Worm (Caenorhabditis elegans) whole organism, L4 larva: ENCODE measurements around the gene C18D11.1.
A peak's percentile ranks its signal among the peaks of the same experiment; 100 is the strongest.

Experiments
- D1046.2 ChIP-seq: fragments of 200-800 bp; sonication (Bioruptor generic); IDR thresholded peaks from 2 replicates; pipeline ENCODE4 v1.3.6; 2022; ENCODE audit warnings: missing genetic modification characterization, missing compliant biosample characterization
- F37D6.2 ChIP-seq: sonication (generic microtip); optimal IDR thresholded peaks from 2 replicates; lab custom pipeline; 2016; ENCODE audit warnings: mild to moderate bottlenecking, missing genetic modification characterization, missing compliant biosample characterization
- F44E2.7 ChIP-seq: fragments of 200-800 bp; sonication (Bioruptor generic); IDR thresholded peaks from 2 replicates; pipeline ENCODE4 v2.1.2; 2022; ENCODE audit warnings: missing genetic modification characterization, missing compliant biosample characterization
- T26A8.4 ChIP-seq: fragments of 200-800 bp; sonication (Bioruptor generic); IDR thresholded peaks from 2 replicates; pipeline ENCODE4 v1.3.6; 2022; ENCODE audit warnings: missing genetic modification characterization, missing compliant biosample characterization
- Y48G9A.11 ChIP-seq: fragments of 200-800 bp; sonication (Bioruptor generic); IDR thresholded peaks from 2 replicates; pipeline ENCODE4 v1.3.6; 2022; ENCODE audit warnings: missing genetic modification reagents, missing genetic modification characterization, missing compliant biosample characterization
- aha-1 ChIP-seq: fragments of 150-350 bp; peaks from one replicate; lab custom pipeline; 2014; ENCODE audit warnings: missing biosample characterization, missing genetic modification characterization
- ama-1 ChIP-seq: fragments of 150-350 bp; optimal IDR thresholded peaks from 2 replicates; lab custom pipeline; 2014; ENCODE audit warnings: inconsistent platforms, mixed read lengths
- arid-1 ChIP-seq: fragments of 200-800 bp; sonication (Bioruptor generic); conservative IDR thresholded peaks from 2 replicates; pipeline ENCODE4 v1.3.6; 2022; ENCODE audit warnings: missing genetic modification reagents, missing genetic modification characterization, missing compliant biosample characterization
- ceh-32 ChIP-seq: sonication (generic microtip); optimal IDR thresholded peaks from 2 replicates; lab custom pipeline; 2016; ENCODE audit warnings: mild to moderate bottlenecking, missing genetic modification characterization, missing compliant biosample characterization; ENCODE audit not compliant: poor library complexity
- ceh-44 ChIP-seq: fragments of 200-800 bp; sonication (Bioruptor generic); IDR thresholded peaks from 2 replicates; pipeline ENCODE4 v1.3.6; 2022; ENCODE audit warnings: missing genetic modification reagents, missing genetic modification characterization, missing compliant biosample characterization
- ceh-82 ChIP-seq: sonication (generic microtip); optimal IDR thresholded peaks from 2 replicates; lab custom pipeline; 2017; ENCODE audit warnings: missing biosample characterization, missing genetic modification characterization
- ces-1 ChIP-seq: fragments of 150-350 bp; sonication (generic microtip); optimal IDR thresholded peaks from 4 replicates; lab custom pipeline; 2014; ENCODE audit warnings: missing biosample characterization, missing genetic modification reagents, missing genetic modification characterization
- ctbp-1 ChIP-seq: fragments of 200-800 bp; sonication (Bioruptor generic); IDR thresholded peaks from 2 replicates; pipeline ENCODE4 v1.3.6; 2022; ENCODE audit warnings: missing genetic modification reagents, missing genetic modification characterization, missing compliant biosample characterization
- daf-16 ChIP-seq, 3 experiments: sonication (generic microtip); optimal IDR thresholded peaks; 2 replicates each; lab custom pipeline; 2016 to 2017; ENCODE audit warnings: missing genetic modification characterization in 3 of 3, missing genetic modification reagents in 3 of 3, mild to moderate bottlenecking in 2 of 3, missing compliant biosample characterization in 2 of 3, missing biosample characterization in 1 of 3, moderate library complexity in 1 of 3
- daf-8 ChIP-seq: fragments of 200-800 bp; sonication (Bioruptor generic); IDR thresholded peaks from 2 replicates; pipeline ENCODE4 v1.3.6; 2022; ENCODE audit warnings: missing genetic modification characterization, missing compliant biosample characterization
- dpl-1 ChIP-seq: fragments of 150-350 bp; optimal IDR thresholded peaks from 2 replicates; lab custom pipeline; 2014; ENCODE audit warnings: missing biosample characterization, missing genetic modification reagents, missing genetic modification characterization
- duxl-1 ChIP-seq: sonication (generic microtip); optimal IDR thresholded peaks from 2 replicates; lab custom pipeline; 2016; ENCODE audit warnings: mild to moderate bottlenecking, missing genetic modification characterization, moderate library complexity, missing compliant biosample characterization; ENCODE audit not compliant: poor library complexity
- hif-1 ChIP-seq, 2 experiments: sonication (generic microtip); optimal IDR thresholded peaks; 2 replicates each; lab custom pipeline; 2016 to 2017; ENCODE audit warnings: missing compliant biosample characterization in 2 of 2, missing genetic modification characterization in 2 of 2, missing genetic modification reagents in 2 of 2, missing genotype in 2 of 2, mild to moderate bottlenecking in 1 of 2
- hlh-11 ChIP-seq: fragments of 200-800 bp; sonication (Bioruptor generic); optimal IDR thresholded peaks from 2 replicates; lab custom pipeline; 2018; ENCODE audit warnings: mild to moderate bottlenecking, missing genetic modification characterization, missing compliant biosample characterization
- hlh-30 ChIP-seq: sonication (generic microtip); optimal IDR thresholded peaks from 2 replicates; lab custom pipeline; 2017; ENCODE audit warnings: antibody characterized with exemption, mild to moderate bottlenecking, missing genetic modification characterization, missing compliant biosample characterization; ENCODE audit not compliant: insufficient read depth
- lin-13 ChIP-seq: fragments of 150-350 bp; optimal IDR thresholded peaks from 2 replicates; lab custom pipeline; 2014; ENCODE audit warnings: missing biosample characterization, missing genetic modification reagents, missing genetic modification characterization
- lin-29 ChIP-seq: fragments of 200-800 bp; sonication (Bioruptor generic); IDR thresholded peaks from 2 replicates; pipeline ENCODE4 v1.3.6; 2022; ENCODE audit warnings: missing genetic modification reagents, missing genetic modification characterization, missing compliant biosample characterization
- lin-38 ChIP-seq: fragments of 200-800 bp; sonication (Bioruptor generic); IDR thresholded peaks from 2 replicates; pipeline ENCODE4 v1.3.6; 2022; ENCODE audit warnings: missing genetic modification reagents, missing genetic modification characterization, missing compliant biosample characterization
- lsy-2 ChIP-seq, 2 experiments: fragments of 150-350 bp in 1 of 2; sonication (generic microtip) in 1 of 2; optimal IDR thresholded peaks; 2 replicates each; lab custom pipeline; 2014 to 2017; ENCODE audit warnings: missing biosample characterization in 2 of 2, missing genetic modification characterization in 2 of 2
- mdl-1 ChIP-seq, 2 experiments: fragments of 150-350 bp in 1 of 2; sonication (generic microtip) in 1 of 2; optimal IDR thresholded peaks; 2 replicates each; lab custom pipeline; 2014 to 2017; ENCODE audit warnings: missing biosample characterization in 2 of 2, missing genetic modification characterization in 2 of 2
- mes-2 ChIP-seq: sonication (generic microtip); optimal IDR thresholded peaks from 2 replicates; lab custom pipeline; 2016; ENCODE audit warnings: missing genotype, mild to moderate bottlenecking, missing genetic modification characterization, missing compliant biosample characterization; ENCODE audit not compliant: poor library complexity, severe bottlenecking
- mxl-3 ChIP-seq: fragments of 200-800 bp; sonication (Bioruptor generic); optimal IDR thresholded peaks from 2 replicates; lab custom pipeline; 2018; ENCODE audit warnings: mild to moderate bottlenecking, missing genetic modification characterization, missing compliant biosample characterization
- nhr-11 ChIP-seq: fragments of 150-350 bp; optimal IDR thresholded peaks from 2 replicates; lab custom pipeline; 2014; ENCODE audit warnings: missing biosample characterization, missing genetic modification characterization
- nhr-28 ChIP-seq: fragments of 150-350 bp; optimal IDR thresholded peaks from 2 replicates; lab custom pipeline; 2014; ENCODE audit warnings: missing biosample characterization, missing genetic modification characterization
- nhr-6 ChIP-seq: fragments of 150-350 bp; optimal IDR thresholded peaks from 2 replicates; lab custom pipeline; 2014; ENCODE audit warnings: missing biosample characterization, missing genetic modification characterization
- nhr-77 ChIP-seq: fragments of 150-350 bp; optimal IDR thresholded peaks from 2 replicates; lab custom pipeline; 2014; ENCODE audit warnings: missing biosample characterization, missing genetic modification characterization
- pha-4 ChIP-seq, 2 experiments: fragments of 150-350 bp in 1 of 2; fragments of 200-800 bp in 1 of 2; sonication (Bioruptor generic) in 1 of 2; IDR thresholded peaks in 1 of 2; optimal IDR thresholded peaks in 1 of 2; 2 replicates each; pipeline versions ENCODE4 v1.3.6 to Lab custom; 2014 to 2022; ENCODE audit warnings: missing genetic modification characterization in 2 of 2, missing genetic modification reagents in 2 of 2, missing biosample characterization in 1 of 2, missing compliant biosample characterization in 1 of 2
- php-3 ChIP-seq: fragments of 200-800 bp; sonication (Bioruptor generic); IDR thresholded peaks from 2 replicates; pipeline ENCODE4 v1.3.6; 2022; ENCODE audit warnings: missing genetic modification reagents, missing genetic modification characterization, missing compliant biosample characterization
- rbr-2 ChIP-seq: sonication (generic microtip); optimal IDR thresholded peaks from 2 replicates; lab custom pipeline; 2016; ENCODE audit warnings: missing genotype, missing genetic modification characterization, missing compliant biosample characterization
- set-16 ChIP-seq: fragments of 200-800 bp; sonication (Bioruptor generic); IDR thresholded peaks from 2 replicates; pipeline ENCODE4 v1.3.6; 2022; ENCODE audit warnings: missing genetic modification reagents, missing genetic modification characterization, missing compliant biosample characterization
- snpc-1.2 ChIP-seq: fragments of 200-800 bp; sonication (Bioruptor generic); IDR thresholded peaks from 2 replicates; pipeline ENCODE4 v1.3.6; 2022; ENCODE audit warnings: missing genetic modification reagents, missing genetic modification characterization, missing compliant biosample characterization
- tag-97 ChIP-seq: fragments of 200-800 bp; sonication (Bioruptor generic); IDR thresholded peaks from 2 replicates; pipeline ENCODE4 v1.3.6; 2022; ENCODE audit warnings: missing genetic modification characterization, missing compliant biosample characterization
- unc-130 ChIP-seq: sonication (generic microtip); optimal IDR thresholded peaks from 2 replicates; lab custom pipeline; 2016; ENCODE audit warnings: missing genetic modification reagents, missing genetic modification characterization, missing compliant biosample characterization
- vab-7 ChIP-seq: fragments of 200-800 bp; sonication (Bioruptor generic); IDR thresholded peaks from 2 replicates; pipeline ENCODE4 v1.3.6; 2022; ENCODE audit warnings: missing genetic modification reagents, missing genetic modification characterization, missing compliant biosample characterization
- ztf-11 ChIP-seq: fragments of 150-350 bp; optimal IDR thresholded peaks from 2 replicates; lab custom pipeline; 2014; ENCODE audit warnings: missing biosample characterization, missing genetic modification characterization
- ztf-7 ChIP-seq: fragments of 150-350 bp; optimal IDR thresholded peaks from 2 replicates; lab custom pipeline; 2014; ENCODE audit warnings: missing biosample characterization, missing genetic modification characterization

C18D11.1 gene

DNA sequence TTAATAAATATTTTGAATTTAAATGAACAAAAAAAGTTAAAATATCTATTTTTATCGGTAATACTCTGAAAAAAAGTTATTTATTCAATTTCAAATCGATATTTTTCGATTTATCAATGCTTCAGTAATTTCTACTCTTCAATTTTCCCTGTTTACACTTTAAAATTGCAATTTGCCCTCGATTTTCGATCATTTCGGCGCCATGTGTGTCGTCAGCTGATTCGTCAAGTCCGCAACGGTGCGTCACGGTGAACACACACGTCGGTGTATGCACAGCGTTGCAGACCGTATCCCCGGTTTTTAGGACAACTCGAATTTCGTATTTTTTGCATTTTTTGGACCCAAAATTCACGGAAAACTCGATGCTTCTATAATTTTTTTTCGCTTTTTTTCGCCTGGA lies 6.9 kb downstream of the C18D11.1 start, which contains the start of gene C18D11.3 (continued):
- peak; percentile 77 for TF ChIP-seq dpl-1 (GFP tag; lab: Kevin White, UChicago)
- TF ChIP-seq nhr-6 (tag; lab: Kevin White, UChicago), result peak; percentile 35
- TF ChIP-seq nhr-28 (tag; lab: Kevin White, UChicago), result peak; percentile 67
- TF ChIP-seq ztf-7 (tag; lab: Kevin White, UChicago), result peak; percentile 56
- peak; percentile 88 for TF ChIP-seq lin-13 (GFP tag; lab: Kevin White, UChicago)
- TF ChIP-seq duxl-1 (tag; lab: Kevin White, UChicago), result no peak
- TF ChIP-seq Y48G9A.11 (GFP tag; lab: Robert Waterston, UW), result no peak
- TF ChIP-seq snpc-1.2 (GFP tag; lab: Robert Waterston, UW), result no peak
- TF ChIP-seq F44E2.7 (GFP tag; lab: Robert Waterston, UW), result no peak
- TF ChIP-seq hif-1 (tag; optimal IDR thresholded peaks at IDR 0.05; lab: Kevin White, UChicago), result peak in 1 of 2 experiments; percentile 76
- no peak for TF ChIP-seq ceh-44
- TF ChIP-seq ceh-82 (tag; lab: Kevin White, UChicago), result no peak
- TF ChIP-seq nhr-11, result peak; percentile 83
- TF ChIP-seq mxl-3 (GFP tag; lab: Kevin White, UChicago), result peak; percentile 98
- TF ChIP-seq ceh-32 (tag; lab: Kevin White, UChicago), result no peak
- TF ChIP-seq mes-2, result peak; percentile 86
- no peak for TF ChIP-seq daf-8 (GFP tag; lab: Robert Waterston, UW)
- peak; percentile 74 for TF ChIP-seq rbr-2 (tag; lab: Kevin White, UChicago)
- TF ChIP-seq php-3 (GFP tag; lab: Robert Waterston, UW), result peak; percentile 57; the same call in 1 of the 2 replicates
- TF ChIP-seq F37D6.2 (tag; lab: Kevin White, UChicago), result peak; percentile 25
- TF ChIP-seq ztf-11, result no peak
- TF ChIP-seq T26A8.4, result peak; percentile 63
- 0 out of 2 replicates have a peak, but pooled peaks have one; percentile 48 for TF ChIP-seq lin-29
- peak; percentile 87 to 98 for TF ChIP-seq lsy-2 (tag; optimal IDR thresholded peaks at IDR 0.05; lab: Kevin White, UChicago)
- peak; percentile 13; the same call in 1 of the 2 replicates for TF ChIP-seq pha-4 (GFP tag; IDR thresholded peaks at IDR 0.05; lab: Robert Waterston, UW)
- peak; percentile 21 for TF ChIP-seq pha-4 (tag; optimal IDR thresholded peaks at IDR 0.05; lab: Kevin White, UChicago)
- TF ChIP-seq nhr-77 (tag; lab: Kevin White, UChicago), result peak; percentile 86
- TF ChIP-seq ctbp-1, result no peak
- peak; percentile 99 for TF ChIP-seq hlh-30 (tag; lab: Kevin White, UChicago)
- peak; percentile 69 for TF ChIP-seq vab-7
- TF ChIP-seq unc-130, result peak; percentile 36
- no peak for TF ChIP-seq ces-1 (GFP tag; lab: Kevin White, UChicago)
- no peak for TF ChIP-seq D1046.2 (GFP tag; lab: Robert Waterston, UW)
- TF ChIP-seq ama-1 (lab: Kevin White, UChicago), result peak; percentile 20
- peak in 1 of 2 experiments; percentile 89 for TF ChIP-seq mdl-1 (tag; optimal IDR thresholded peaks at IDR 0.05; lab: Kevin White, UChicago)
- TF ChIP-seq hlh-11 (tag; lab: Kevin White, UChicago), result peak; percentile 99

DNA sequence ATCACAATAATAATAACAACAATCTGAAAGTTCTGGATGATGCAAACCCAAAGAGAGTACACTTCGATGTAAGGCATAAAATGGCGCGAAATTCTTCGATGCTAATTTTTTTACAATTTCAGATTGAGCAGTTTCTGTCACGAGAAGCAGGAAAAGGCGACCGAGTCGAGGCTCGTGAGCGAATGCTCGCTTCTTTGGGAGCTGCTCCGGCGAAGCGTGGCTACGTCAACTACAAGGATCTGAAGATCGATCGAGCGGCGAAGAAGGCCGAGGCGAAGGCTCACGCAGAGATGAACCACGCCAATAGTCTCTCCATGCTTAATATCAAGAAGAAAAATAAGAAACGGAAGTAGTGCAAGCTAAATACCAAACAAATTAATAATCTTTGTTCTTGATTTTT lies 7.7 kb downstream of the C18D11.1 start:
- TF ChIP-seq nhr-6 (tag; lab: Kevin White, UChicago), result no peak
- peak; percentile 61; the same call in 1 of the 2 replicates for TF ChIP-seq set-16 (GFP tag; lab: Robert Waterston, UW)
- TF ChIP-seq, all 104 proteins: peak for 1

DNA sequence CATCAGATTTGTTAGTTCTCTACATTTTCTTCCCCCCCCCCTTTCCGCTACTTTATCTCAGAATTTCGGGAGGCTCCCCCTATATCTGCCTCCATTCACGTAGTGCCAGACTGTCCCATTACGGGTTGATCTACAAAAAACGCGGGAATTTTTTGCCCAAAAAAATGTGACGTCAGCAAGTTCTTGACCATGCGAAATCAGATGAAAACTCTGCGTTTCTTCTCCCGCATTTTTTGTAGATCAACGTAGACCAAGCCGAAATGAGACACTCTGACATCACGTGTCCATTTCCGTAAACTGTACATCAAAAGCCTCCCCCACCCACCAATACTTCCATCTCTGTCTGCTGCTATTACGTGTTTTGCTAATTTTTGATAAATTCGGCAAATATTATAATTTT lies 8.2 kb downstream of the C18D11.1 start:
- peak; percentile 10; the same call in 1 of the 2 replicates for TF ChIP-seq lin-38 (GFP tag; lab: Robert Waterston, UW)
- TF ChIP-seq arid-1, result peak; percentile 32; the same call in 1 of the 2 replicates
- peak; percentile 53 for TF ChIP-seq aha-1 (tag; lab: Kevin White, UChicago)
- TF ChIP-seq daf-16 (GFP tag; optimal IDR thresholded peaks at IDR 0.05; lab: Kevin White, UChicago), result no peak
- TF ChIP-seq daf-16 (tag; optimal IDR thresholded peaks at IDR 0.05; lab: Kevin White, UChicago), result peak; percentile 0
- TF ChIP-seq ceh-32 (tag; lab: Kevin White, UChicago), result no peak
- TF ChIP-seq tag-97 (GFP tag; lab: Robert Waterston, UW), result no peak
- TF ChIP-seq, all 104 proteins: peak for 4
